Worm (Caenorhabditis elegans) whole organism, L1 larva: Measurements from ENCODE around the gene F19G12.4.

ENCODE experiments used
- Y116A8C.19 ChIP-seq: sonication (generic microtip); optimal IDR thresholded peaks from 2 replicates; lab custom pipeline; 2016; ENCODE audit warnings: missing compliant biosample characterization, missing genetic modification characterization, borderline replicate concordance
- dpl-1 ChIP-seq, 3 experiments: fragments of 150-350 bp in 2 of 3; sonication (generic microtip) in 1 of 3; optimal IDR thresholded peaks; 2 replicates each; lab custom pipeline; 2014 to 2017; ENCODE audit warnings: missing biosample characterization in 3 of 3, missing genetic modification characterization in 3 of 3, missing genetic modification reagents in 3 of 3
- efl-1 ChIP-seq, 4 experiments: fragments of 150-350 bp; optimal IDR thresholded peaks in 3 of 4; peaks in 1 of 4; 1 replicate in 1 of 4; 2 replicates in 3 of 4; lab custom pipeline; 2014; ENCODE audit warnings: missing biosample characterization in 2 of 4, missing genetic modification characterization in 2 of 4, missing genetic modification reagents in 2 of 4
- lsy-2 ChIP-seq, 2 experiments: fragments of 150-350 bp; optimal IDR thresholded peaks; 2 replicates each; lab custom pipeline; 2014; ENCODE audit warnings: missing biosample characterization in 2 of 2, missing genetic modification characterization in 2 of 2
- mdl-1 ChIP-seq, 2 experiments: fragments of 150-350 bp; optimal IDR thresholded peaks; 2 replicates each; lab custom pipeline; 2014 to 2017; ENCODE audit warnings: missing biosample characterization in 2 of 2, missing genetic modification characterization in 2 of 2, inconsistent platforms in 1 of 2
- nhr-11 ChIP-seq: fragments of 150-350 bp; optimal IDR thresholded peaks from 2 replicates; lab custom pipeline; 2014; ENCODE audit warnings: missing biosample characterization, missing genetic modification characterization
- nhr-47 ChIP-seq: sonication (generic microtip); optimal IDR thresholded peaks from 2 replicates; lab custom pipeline; 2016; ENCODE audit warnings: mild to moderate bottlenecking, missing genetic modification characterization, moderate library complexity, missing compliant biosample characterization
- sox-4 ChIP-seq: sonication (generic microtip); optimal IDR thresholded peaks from 2 replicates; lab custom pipeline; 2016; ENCODE audit warnings: missing genetic modification characterization, missing compliant biosample characterization
- unc-62 ChIP-seq: fragments of 150-350 bp; optimal IDR thresholded peaks from 2 replicates; lab custom pipeline; 2014; ENCODE audit warnings: missing biosample characterization, missing genetic modification reagents, missing genetic modification characterization

DNA sequence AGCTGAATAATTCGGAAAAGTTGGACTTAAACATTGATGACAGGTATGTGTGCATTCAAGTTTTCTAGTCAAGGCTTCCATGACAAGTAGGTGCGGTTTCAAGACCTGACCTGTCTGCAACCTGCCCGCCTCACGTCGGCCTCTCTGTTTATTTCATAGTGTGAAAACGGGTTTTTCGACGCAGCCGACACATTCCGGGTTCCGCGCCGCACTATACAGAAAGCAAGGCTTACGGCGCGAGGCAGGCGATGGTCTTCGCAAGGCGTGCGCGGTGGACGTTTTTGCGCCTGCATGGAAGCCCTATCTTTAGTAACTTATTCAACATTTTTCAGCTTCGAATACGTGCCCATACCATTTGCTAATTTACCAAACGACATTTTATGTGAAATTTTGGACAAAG, 44.6 kb upstream of the F19G12.4 start:
- TF ChIP-seq sox-4 (tag; lab: Kevin White, UChicago) (no peak), nhr-11 (no peak), Y116A8C.19 (tag; lab: Kevin White, UChicago) (no peak), unc-62 (GFP tag; lab: Kevin White, UChicago) (no peak), lsy-2 (tag; optimal IDR thresholded peaks at IDR 0.05; lab: Kevin White, UChicago) (no peak), dpl-1 (GFP tag; optimal IDR thresholded peaks at IDR 0.05; lab: Kevin White, UChicago) (no peak), nhr-47 (tag; lab: Kevin White, UChicago) (no peak), efl-1 (optimal IDR thresholded peaks at IDR 0.05; lab: Kevin White, UChicago) (no peak), efl-1 (GFP tag; optimal IDR thresholded peaks at IDR 0.05 in 1 of 2; lab: Kevin White, UChicago) (no peak), mdl-1 (tag; optimal IDR thresholded peaks at IDR 0.05; lab: Kevin White, UChicago) (no peak)
